Worm (Caenorhabditis elegans) whole organism, L3 larva: ENCODE data around the gene Y69A2AR.51.

Experiments used
- ZK546.5 ChIP-seq: sonication (generic microtip); optimal IDR thresholded peaks from 2 replicates; lab custom pipeline; 2017; ENCODE audit warnings: missing biosample characterization, missing genetic modification characterization
- ceh-16 ChIP-seq: sonication (generic microtip); optimal IDR thresholded peaks from 2 replicates; lab custom pipeline; 2017; ENCODE audit warnings: missing biosample characterization, missing genetic modification characterization
- egl-27 ChIP-seq: sonication (generic microtip); optimal IDR thresholded peaks from 4 replicates; lab custom pipeline; 2017; ENCODE audit warnings: missing biosample characterization, missing genetic modification reagents, missing genetic modification characterization
- eor-1 ChIP-seq, 2 experiments: fragments of 150-350 bp; optimal IDR thresholded peaks; 2 replicates each; lab custom pipeline; 2014 to 2018; ENCODE audit warnings: missing biosample characterization in 2 of 2, missing genetic modification characterization in 2 of 2
- hmg-11 ChIP-seq: sonication (generic microtip); optimal IDR thresholded peaks from 2 replicates; lab custom pipeline; 2016; ENCODE audit warnings: missing genetic modification characterization, missing compliant biosample characterization
- jun-1 ChIP-seq: fragments of 150-350 bp; optimal IDR thresholded peaks from 2 replicates; lab custom pipeline; 2014; ENCODE audit warnings: missing biosample characterization, missing genetic modification reagents, missing genetic modification characterization
- lin-15B ChIP-seq: fragments of 150-350 bp; optimal IDR thresholded peaks from 2 replicates; lab custom pipeline; 2014; ENCODE audit warnings: missing biosample characterization, missing genetic modification characterization
- nhr-28 ChIP-seq: fragments of 150-350 bp; optimal IDR thresholded peaks from 2 replicates; lab custom pipeline; 2014; ENCODE audit warnings: missing biosample characterization, missing genetic modification characterization
- nhr-76 ChIP-seq: fragments of 150-350 bp; sonication (generic microtip); optimal IDR thresholded peaks from 5 replicates; lab custom pipeline; 2014; ENCODE audit warnings: missing biosample characterization, missing genetic modification characterization
- skn-1 ChIP-seq: fragments of 150-350 bp; optimal IDR thresholded peaks from 2 replicates; lab custom pipeline; 2014; ENCODE audit warnings: missing biosample characterization, missing genetic modification characterization
- snpc-4 ChIP-seq: fragments of 150-350 bp; optimal IDR thresholded peaks from 2 replicates; lab custom pipeline; 2014; ENCODE audit warnings: missing biosample characterization, missing genetic modification characterization
- unc-62 ChIP-seq: fragments of 150-350 bp; sonication (generic microtip); optimal IDR thresholded peaks from 4 replicates; lab custom pipeline; 2014; ENCODE audit warnings: missing biosample characterization, missing genetic modification reagents, missing genetic modification characterization
- zag-1 ChIP-seq: fragments of 150-350 bp; optimal IDR thresholded peaks from 2 replicates; lab custom pipeline; 2014; ENCODE audit warnings: missing biosample characterization, missing genetic modification characterization

DNA sequence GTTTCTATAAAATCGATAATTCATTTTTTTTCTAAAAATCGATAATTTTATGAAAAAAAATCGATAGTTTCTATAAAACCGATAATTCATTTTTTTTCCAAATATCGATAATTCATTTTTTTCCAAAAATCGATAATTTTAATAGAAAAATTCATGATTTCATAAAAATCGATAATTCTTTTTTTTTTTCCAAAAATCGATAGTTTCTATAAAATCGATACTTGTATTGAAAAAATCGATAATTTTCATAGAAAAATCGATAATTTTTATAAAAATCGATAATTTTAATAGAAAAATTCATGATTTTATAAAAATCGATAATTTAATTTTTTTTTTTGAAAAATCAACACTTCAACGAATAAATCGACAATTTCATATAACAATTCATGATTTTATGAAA, 42.9 kb upstream of the Y69A2AR.51 start:
- TF ChIP-seq lin-15B = no peak
- no peak for TF ChIP-seq unc-62 (GFP tag; lab: Kevin White, UChicago)
- no peak for TF ChIP-seq zag-1 (tag; lab: Kevin White, UChicago)
- TF ChIP-seq ceh-16 = no peak
- no peak for TF ChIP-seq snpc-4
- no peak for TF ChIP-seq nhr-28 (tag; lab: Kevin White, UChicago)
- TF ChIP-seq skn-1 (tag; lab: Kevin White, UChicago) = no peak
- no peak for TF ChIP-seq jun-1 (tag; lab: Kevin White, UChicago)
- TF ChIP-seq nhr-76 (tag; lab: Kevin White, UChicago) = no peak
- TF ChIP-seq eor-1 (tag; optimal IDR thresholded peaks at IDR 0.05; lab: Kevin White, UChicago) = no peak
- TF ChIP-seq egl-27 = no peak
- TF ChIP-seq ZK546.5 (tag; lab: Kevin White, UChicago) = no peak
- TF ChIP-seq hmg-11 (tag; lab: Kevin White, UChicago) = no peak
